Fruit fly (Drosophila melanogaster) whole organism, embryonic: ENCODE data around the gene dgt1.

Experiments used
- ATbp ChIP-seq: fragments of 200-800 bp; sonication (Bioruptor generic); optimal IDR thresholded peaks from 2 replicates; lab custom pipeline; 2017; ENCODE audit warnings: missing biosample characterization, mild to moderate bottlenecking, missing genetic modification characterization, missing genetic modification reagents
- Asciz ChIP-seq: fragments of 200-800 bp; sonication (Bioruptor generic); optimal IDR thresholded peaks from 2 replicates; lab custom pipeline; 2017; ENCODE audit warnings: missing biosample characterization, mild to moderate bottlenecking, missing genetic modification characterization, missing genetic modification reagents
- Atf-2 ChIP-seq: fragments of 200-800 bp; sonication (Bioruptor generic); optimal IDR thresholded peaks from 2 replicates; lab custom pipeline; 2016; ENCODE audit warnings: missing biosample characterization, missing genetic modification characterization
- CG10366 ChIP-seq: fragments of 200-800 bp; sonication (Bioruptor generic); IDR thresholded peaks from 2 replicates; pipeline ENCODE4 v1.3.6; 2022; ENCODE audit warnings: missing biosample characterization, missing genetic modification characterization
- CG11093 ChIP-seq: fragments of 200-800 bp; sonication (Bioruptor generic); IDR thresholded peaks from 3 replicates; pipeline ENCODE4 v1.3.6; 2022; ENCODE audit warnings: missing biosample characterization, missing genetic modification characterization
- CG11560 ChIP-seq: fragments of 200-800 bp; sonication (Bioruptor generic); IDR thresholded peaks from 3 replicates; pipeline ENCODE4 v1.3.6; 2022; ENCODE audit warnings: missing biosample characterization, missing genetic modification characterization
- CG12219 ChIP-seq: fragments of 200-800 bp; sonication (Bioruptor generic); optimal IDR thresholded peaks from 3 replicates; lab custom pipeline; 2018; ENCODE audit warnings: missing biosample characterization, mild to moderate bottlenecking, missing genetic modification characterization
- CG12299 ChIP-seq: fragments of 200-800 bp; sonication (Bioruptor generic); optimal IDR thresholded peaks from 2 replicates; lab custom pipeline; 2018; ENCODE audit warnings: missing biosample characterization, mild to moderate bottlenecking, missing genetic modification characterization
- CG13894 ChIP-seq: fragments of 200-800 bp; sonication (Bioruptor generic); optimal IDR thresholded peaks from 3 replicates; lab custom pipeline; 2018; ENCODE audit warnings: missing biosample characterization, mild to moderate bottlenecking, missing genetic modification characterization, moderate library complexity
- CG32532 ChIP-seq: fragments of 200-800 bp; sonication (Bioruptor generic); IDR thresholded peaks from 2 replicates; pipeline ENCODE4 v1.3.6; 2022; ENCODE audit warnings: missing biosample characterization, missing genetic modification characterization
- CG33213 ChIP-seq: fragments of 200-800 bp; sonication (Bioruptor generic); optimal IDR thresholded peaks from 3 replicates; lab custom pipeline; 2016; ENCODE audit warnings: missing biosample characterization, missing genetic modification characterization
- CG3407 ChIP-seq: fragments of 200-800 bp; sonication (Bioruptor generic); optimal IDR thresholded peaks from 2 replicates; lab custom pipeline; 2018; ENCODE audit warnings: missing biosample characterization, mild to moderate bottlenecking, missing genetic modification characterization
- CG3847 ChIP-seq: fragments of 200-800 bp; sonication (Bioruptor generic); IDR thresholded peaks from 2 replicates; pipeline ENCODE4 v1.3.6; 2022; ENCODE audit warnings: missing biosample characterization, missing genetic modification characterization
- CG4617 ChIP-seq: fragments of 200-800 bp; sonication (Bioruptor generic); optimal IDR thresholded peaks from 3 replicates; lab custom pipeline; 2016; ENCODE audit warnings: missing biosample characterization, missing genetic modification characterization, borderline replicate concordance
- CG4820 ChIP-seq: fragments of 200-800 bp; sonication (Bioruptor generic); optimal IDR thresholded peaks from 3 replicates; lab custom pipeline; 2016; ENCODE audit warnings: missing biosample characterization, missing genetic modification characterization
- CG6683 ChIP-seq: fragments of 200-800 bp; sonication (Bioruptor generic); optimal IDR thresholded peaks from 2 replicates; lab custom pipeline; 2017; ENCODE audit warnings: missing biosample characterization, mild to moderate bottlenecking, missing genetic modification characterization, missing genetic modification reagents
- CG6689 ChIP-seq: fragments of 200-800 bp; sonication (Bioruptor generic); IDR thresholded peaks from 2 replicates; pipeline ENCODE4 v1.3.6; 2022; ENCODE audit warnings: missing biosample characterization, missing genetic modification characterization
- CG6765 ChIP-seq: fragments of 200-800 bp; sonication (Bioruptor generic); optimal IDR thresholded peaks from 3 replicates; lab custom pipeline; 2017; ENCODE audit warnings: missing biosample characterization, mild to moderate bottlenecking, missing genetic modification characterization
- D ChIP-seq, 2 experiments: fragments of 200-800 bp in 1 of 2; fragments of >200 bp in 1 of 2; sonication (Bioruptor generic) in 1 of 2; optimal IDR thresholded peaks; 2 replicates in 1 of 2; 3 replicates in 1 of 2; lab custom pipeline; 2017; ENCODE audit warnings: mild to moderate bottlenecking in 1 of 2, missing biosample characterization in 1 of 2, missing genetic modification characterization in 1 of 2, missing genetic modification reagents in 1 of 2
- Fer1 ChIP-seq: fragments of 200-800 bp; sonication (Bioruptor generic); optimal IDR thresholded peaks from 2 replicates; lab custom pipeline; 2017; ENCODE audit warnings: missing biosample characterization, mild to moderate bottlenecking, missing genetic modification characterization
- Gsc ChIP-seq: fragments of 200-800 bp; sonication (Bioruptor generic); IDR thresholded peaks from 2 replicates; pipeline ENCODE4 v1.3.6; 2022; ENCODE audit warnings: missing biosample characterization, missing genetic modification characterization
- HLH3B ChIP-seq: fragments of 200-800 bp; sonication (Bioruptor generic); IDR thresholded peaks from 2 replicates; pipeline ENCODE4 v1.3.6; 2022; ENCODE audit warnings: missing biosample characterization, missing genetic modification characterization
- Hr3 ChIP-seq: fragments of 200-800 bp; sonication (Bioruptor generic); optimal IDR thresholded peaks from 3 replicates; lab custom pipeline; 2016; ENCODE audit warnings: missing biosample characterization, missing genetic modification characterization
- Hr51 ChIP-seq, 2 experiments: fragments of 200-800 bp; sonication (Bioruptor generic); optimal IDR thresholded peaks; 2 replicates in 1 of 2; 3 replicates in 1 of 2; lab custom pipeline; 2016 to 2018; ENCODE audit warnings: missing biosample characterization in 2 of 2, missing genetic modification characterization in 2 of 2, mild to moderate bottlenecking in 1 of 2, moderate library complexity in 1 of 2
- Hr78 ChIP-seq, 2 experiments: fragments of 200-800 bp in 1 of 2; fragments of >200 bp in 1 of 2; sonication (Bioruptor generic) in 1 of 2; optimal IDR thresholded peaks; 2 replicates each; lab custom pipeline; 2017 to 2019; ENCODE audit warnings: missing biosample characterization in 2 of 2, missing genetic modification characterization in 2 of 2, mild to moderate bottlenecking in 1 of 2, moderate library complexity in 1 of 2
- Hsf ChIP-seq: fragments of 200-800 bp; sonication (Bioruptor generic); optimal IDR thresholded peaks from 3 replicates; lab custom pipeline; 2016; ENCODE audit warnings: missing biosample characterization, missing genetic modification characterization
- Lpt ChIP-seq: fragments of >200 bp; optimal IDR thresholded peaks from 2 replicates; lab custom pipeline; 2018; ENCODE audit warnings: missing biosample characterization, missing genetic modification characterization
- Mrtf ChIP-seq: fragments of 200-800 bp; sonication (Bioruptor generic); IDR thresholded peaks from 3 replicates; pipeline ENCODE4 v1.3.6; 2022; ENCODE audit warnings: missing biosample characterization, missing genetic modification characterization
- Nf-YC ChIP-seq: fragments of 200-800 bp; optimal IDR thresholded peaks from 3 replicates; lab custom pipeline; 2019; ENCODE audit warnings: missing biosample characterization, mild to moderate bottlenecking, missing genetic modification characterization, moderate library complexity
- Oli ChIP-seq: fragments of 200-800 bp; sonication (Bioruptor generic); optimal IDR thresholded peaks from 2 replicates; lab custom pipeline; 2018; ENCODE audit warnings: missing biosample characterization, mild to moderate bottlenecking, missing genetic modification characterization, moderate library complexity
- Pdp1 ChIP-seq, 2 experiments: fragments of 200-800 bp; sonication (Bioruptor generic); optimal IDR thresholded peaks; 3 replicates each; lab custom pipeline; 2016; ENCODE audit warnings: missing biosample characterization in 2 of 2, missing genetic modification characterization in 2 of 2, mild to moderate bottlenecking in 1 of 2, moderate library complexity in 1 of 2
- Sin3A ChIP-seq: fragments of >200 bp; optimal IDR thresholded peaks from 2 replicates; lab custom pipeline; 2018
- Six4 ChIP-seq: fragments of 200-800 bp; sonication (Bioruptor generic); optimal IDR thresholded peaks from 2 replicates; lab custom pipeline; 2016; ENCODE audit warnings: missing biosample characterization, missing genetic modification characterization
- Taf1 ChIP-seq: fragments of 200-800 bp; sonication (Bioruptor generic); IDR thresholded peaks from 2 replicates; pipeline ENCODE4 v1.3.6; 2022; ENCODE audit warnings: missing biosample characterization, missing genetic modification characterization
- Xbp1 ChIP-seq: fragments of 200-800 bp; sonication (Bioruptor generic); optimal IDR thresholded peaks from 3 replicates; lab custom pipeline; 2016; ENCODE audit warnings: missing biosample characterization, mild to moderate bottlenecking, missing genetic modification characterization
- Xrp1 ChIP-seq: fragments of 200-800 bp; sonication (Bioruptor generic); IDR thresholded peaks from 2 replicates; pipeline ENCODE4 v1.3.6; 2022; ENCODE audit warnings: missing biosample characterization, missing genetic modification characterization
- ab ChIP-seq: fragments of 200-800 bp; sonication (Bioruptor generic); optimal IDR thresholded peaks from 2 replicates; lab custom pipeline; 2016; ENCODE audit warnings: missing biosample characterization, missing genetic modification characterization
- bowl ChIP-seq: fragments of 200-800 bp; sonication (Bioruptor generic); IDR thresholded peaks from 2 replicates; pipeline ENCODE4 v1.3.6; 2022; ENCODE audit warnings: missing biosample characterization, missing genetic modification characterization
- chif ChIP-seq, 2 experiments: fragments of 200-800 bp; sonication (Bioruptor generic); optimal IDR thresholded peaks; 3 replicates each; lab custom pipeline; 2016; ENCODE audit warnings: missing biosample characterization in 2 of 2, missing genetic modification characterization in 2 of 2
- ci ChIP-seq: fragments of 200-800 bp; sonication (Bioruptor generic); IDR thresholded peaks from 3 replicates; pipeline ENCODE4 v1.3.6; 2022; ENCODE audit warnings: missing biosample characterization, missing genetic modification characterization
- crc ChIP-seq: fragments of 200-800 bp; sonication (Bioruptor generic); optimal IDR thresholded peaks from 2 replicates; lab custom pipeline; 2016; ENCODE audit warnings: missing biosample characterization, missing genetic modification characterization
- dan ChIP-seq: fragments of 200-800 bp; sonication (Bioruptor generic); IDR thresholded peaks from 2 replicates; pipeline ENCODE4 v1.3.6; 2022; ENCODE audit warnings: missing biosample characterization, missing genetic modification characterization
- eve ChIP-seq, 2 experiments: fragments of >200 bp; optimal IDR thresholded peaks; 2 replicates each; lab custom pipeline; 2017; ENCODE audit warnings: missing biosample characterization in 2 of 2, missing genetic modification characterization in 2 of 2
- fd3F ChIP-seq: fragments of 200-800 bp; sonication (Bioruptor generic); optimal IDR thresholded peaks from 2 replicates; lab custom pipeline; 2018; ENCODE audit warnings: missing biosample characterization, mild to moderate bottlenecking, missing genetic modification characterization, moderate library complexity
- fru ChIP-seq: fragments of >200 bp; optimal IDR thresholded peaks from 2 replicates; lab custom pipeline; 2017
- fu2 ChIP-seq: fragments of 200-800 bp; sonication (Bioruptor generic); optimal IDR thresholded peaks from 2 replicates; lab custom pipeline; 2016; ENCODE audit warnings: missing biosample characterization, missing genetic modification characterization
- lilli ChIP-seq: fragments of 200-800 bp; sonication (Bioruptor generic); optimal IDR thresholded peaks from 3 replicates; lab custom pipeline; 2016; ENCODE audit warnings: missing biosample characterization, missing genetic modification characterization
- mld ChIP-seq: fragments of 200-800 bp; sonication (Bioruptor generic); IDR thresholded peaks from 3 replicates; pipeline ENCODE4 v1.3.6; 2022; ENCODE audit warnings: missing biosample characterization, missing genetic modification characterization; ENCODE audit not compliant: partially characterized antibody
- org-1 ChIP-seq: fragments of 200-800 bp; sonication (Bioruptor generic); optimal IDR thresholded peaks from 2 replicates; lab custom pipeline; 2017; ENCODE audit warnings: missing biosample characterization, missing genetic modification characterization
- psq ChIP-seq: fragments of 200-800 bp; sonication (Bioruptor generic); optimal IDR thresholded peaks from 2 replicates; lab custom pipeline; 2017; ENCODE audit warnings: missing biosample characterization, missing genetic modification characterization
- zfh2 ChIP-seq: fragments of 200-800 bp; sonication (Bioruptor generic); optimal IDR thresholded peaks from 2 replicates; lab custom pipeline; 2016; ENCODE audit warnings: missing biosample characterization, missing genetic modification characterization

dgt1 gene

DNA sequence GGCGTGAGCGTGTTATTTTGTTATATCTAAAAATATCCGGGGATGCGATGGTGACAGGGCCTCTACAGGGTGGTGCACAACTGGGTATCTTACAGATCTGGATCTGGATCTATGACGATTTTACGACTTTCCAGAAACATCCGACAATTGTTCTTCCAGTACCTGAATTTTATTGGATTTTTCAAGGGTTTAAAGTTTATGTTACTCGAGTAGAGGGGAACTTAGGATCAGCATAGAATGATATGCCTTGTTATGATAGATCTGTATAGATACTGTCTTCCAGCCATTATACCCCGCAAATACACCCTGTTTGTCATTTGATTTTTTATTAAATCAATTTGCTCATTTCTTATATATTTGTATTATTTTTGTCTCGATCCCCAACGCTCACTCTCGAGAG lies 37.1 kb upstream of the dgt1 start:
- peak; percentile 45; the same call in 1 of the 3 replicates for TF ChIP-seq Mrtf (GFP tag; lab: Robert Waterston, UW)
- TF ChIP-seq ab (GFP tag; lab: Kevin White, UChicago): no peak
- TF ChIP-seq CG13894 (tag; lab: Kevin White, UChicago): no peak
- peak; percentile 11 for TF ChIP-seq CG33213 (GFP tag; lab: Kevin White, UChicago)
- TF ChIP-seq CG6689 (GFP tag; lab: Robert Waterston, UW): peak; percentile 53; the same call in 1 of the 2 replicates
- peak; percentile 44 for TF ChIP-seq zfh2 (GFP tag; lab: Kevin White, UChicago)
- TF ChIP-seq Sin3A: no peak
- TF ChIP-seq Fer1: peak; percentile 66
- peak; percentile 40 for TF ChIP-seq Hsf (GFP tag; lab: Kevin White, UChicago)
- peak; percentile 35 for TF ChIP-seq CG12219 (GFP tag; lab: Kevin White, UChicago)
- TF ChIP-seq ATbp (GFP tag; lab: Kevin White, UChicago): peak; percentile 56
- peak; percentile 40; the same call in 1 of the 2 replicates for TF ChIP-seq Xrp1 (GFP tag; lab: Robert Waterston, UW)
- no peak for TF ChIP-seq D (optimal IDR thresholded peaks at IDR 0.05; lab: Kevin White, UChicago)
- peak; percentile 11 for TF ChIP-seq D (GFP tag; optimal IDR thresholded peaks at IDR 0.05; lab: Kevin White, UChicago)
- peak; percentile 18 to 35 for TF ChIP-seq Pdp1 (GFP tag; optimal IDR thresholded peaks at IDR 0.05; lab: Kevin White, UChicago)
- TF ChIP-seq bowl (GFP tag; lab: Robert Waterston, UW): no peak
- TF ChIP-seq Six4 (GFP tag; lab: Kevin White, UChicago): peak; percentile 31
- TF ChIP-seq Nf-YC (tag; lab: Kevin White, UChicago): peak; percentile 64
- peak; percentile 53 for TF ChIP-seq lilli (GFP tag; lab: Kevin White, UChicago)
- peak in 1 of 2 experiments; percentile 9 for TF ChIP-seq chif (GFP tag; optimal IDR thresholded peaks at IDR 0.05; lab: Kevin White, UChicago)
- no peak for TF ChIP-seq psq (GFP tag; lab: Kevin White, UChicago)
- TF ChIP-seq dan: no peak
- peak; percentile 63 for TF ChIP-seq fd3F (GFP tag; lab: Kevin White, UChicago)
- peak; percentile 73 for TF ChIP-seq Oli (tag; lab: Kevin White, UChicago)
- no peak for TF ChIP-seq mld
- TF ChIP-seq org-1 (GFP tag; lab: Kevin White, UChicago): peak; percentile 35
- TF ChIP-seq Hr3 (GFP tag; lab: Kevin White, UChicago): peak; percentile 29
- TF ChIP-seq CG6765 (GFP tag; lab: Kevin White, UChicago): peak; percentile 54
- no peak for TF ChIP-seq CG4617 (GFP tag; lab: Kevin White, UChicago)
- no peak for TF ChIP-seq Hr78 (GFP tag; optimal IDR thresholded peaks at IDR 0.05; lab: Kevin White, UChicago)
- TF ChIP-seq Gsc (GFP tag; lab: Robert Waterston, UW): no peak
- peak; percentile 6 for TF ChIP-seq Atf-2
- peak; percentile 60 for TF ChIP-seq CG10366 (GFP tag; lab: Robert Waterston, UW)
- TF ChIP-seq crc (GFP tag; lab: Kevin White, UChicago): peak; percentile 39
- TF ChIP-seq HLH3B (GFP tag; lab: Robert Waterston, UW): peak; percentile 67
- no peak for TF ChIP-seq Lpt (GFP tag; lab: Kevin White, UChicago)
- TF ChIP-seq Hr51 (GFP tag; optimal IDR thresholded peaks at IDR 0.05; lab: Kevin White, UChicago): peak in 1 of 2 experiments; percentile 79
- TF ChIP-seq Taf1 (GFP tag; lab: Robert Waterston, UW): peak; percentile 32; the same call in 1 of the 2 replicates
- TF ChIP-seq CG3407 (GFP tag; lab: Kevin White, UChicago): no peak
- peak; percentile 35; the same call in 1 of the 3 replicates for TF ChIP-seq CG11093 (GFP tag; lab: Robert Waterston, UW)
- no peak for TF ChIP-seq fu2 (GFP tag; lab: Kevin White, UChicago)
- peak in 1 of 2 experiments; percentile 57 for TF ChIP-seq eve (GFP tag; optimal IDR thresholded peaks at IDR 0.05; lab: Kevin White, UChicago)
- no peak for TF ChIP-seq CG11560 (tag; lab: Robert Waterston, UW)
- peak; percentile 29 for TF ChIP-seq Xbp1 (GFP tag; lab: Kevin White, UChicago)
- peak; percentile 6 for TF ChIP-seq CG12299 (tag; lab: Kevin White, UChicago)
- TF ChIP-seq fru (lab: Kevin White, UChicago): no peak
- peak; percentile 76 for TF ChIP-seq CG32532 (GFP tag; lab: Robert Waterston, UW)
- no peak for TF ChIP-seq CG6683 (GFP tag; lab: Kevin White, UChicago)
- TF ChIP-seq Asciz (GFP tag; lab: Kevin White, UChicago): peak; percentile 49
- TF ChIP-seq ci (GFP tag; lab: Robert Waterston, UW): 0 out of 3 replicates have a peak, but pooled peaks have one; percentile 39
- peak; percentile 24 for TF ChIP-seq CG4820
- peak; percentile 67 for TF ChIP-seq CG3847 (GFP tag; lab: Robert Waterston, UW)
